Fruit fly (Drosophila melanogaster) whole organism, wandering third instar larva: ENCODE data around the gene Cep290.

Experiments used
- Abd-B ChIP-seq: fragments of >200 bp; optimal IDR thresholded peaks from 2 replicates; lab custom pipeline; 2017; ENCODE audit warnings: missing biosample characterization, missing genetic modification characterization
- CrebA ChIP-seq: fragments of 200-800 bp; sonication (Bioruptor generic); optimal IDR thresholded peaks from 2 replicates; lab custom pipeline; 2016; ENCODE audit warnings: missing biosample characterization, mild to moderate bottlenecking, missing genetic modification characterization, borderline replicate concordance
- GATAd ChIP-seq: sonication (Bioruptor generic); optimal IDR thresholded peaks from 2 replicates; lab custom pipeline; 2016; ENCODE audit warnings: missing biosample characterization, missing genetic modification characterization
- HLH106 ChIP-seq: fragments of 200-800 bp; optimal IDR thresholded peaks from 3 replicates; lab custom pipeline; 2019; ENCODE audit warnings: missing biosample characterization, mild to moderate bottlenecking, missing genetic modification characterization, moderate library complexity
- Jra ChIP-seq: sonication (Bioruptor generic); optimal IDR thresholded peaks from 2 replicates; lab custom pipeline; 2016; ENCODE audit warnings: missing biosample characterization, missing genetic modification characterization
- ey ChIP-seq: fragments of 200-800 bp; sonication (Bioruptor generic); optimal IDR thresholded peaks from 2 replicates; lab custom pipeline; 2016; ENCODE audit warnings: missing biosample characterization, missing genetic modification characterization

DNA sequence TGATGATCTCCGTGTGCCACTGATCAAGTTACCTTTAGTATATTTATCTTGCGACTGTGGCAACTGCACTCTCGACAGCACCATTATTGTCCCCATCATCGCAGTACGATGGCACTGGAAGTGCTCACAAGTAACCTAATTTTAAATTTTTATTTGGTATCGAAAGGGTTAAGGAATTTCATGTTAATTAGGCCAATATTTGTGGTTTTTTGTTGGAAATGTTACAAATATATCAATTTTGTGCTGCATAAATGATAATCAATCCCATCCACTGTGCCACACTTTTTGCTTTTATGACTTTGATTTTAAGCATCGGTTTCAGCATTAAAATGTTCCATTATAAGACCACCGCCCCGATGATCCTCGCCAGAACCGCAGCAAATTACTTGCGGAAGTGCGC lies 21.1 kb upstream of the Cep290 start:
- TF ChIP-seq Jra (GFP tag; lab: Kevin White, UChicago) (no peak), GATAd (GFP tag; lab: Kevin White, UChicago) (no peak), ey (GFP tag; lab: Kevin White, UChicago) (peak; percentile 72), Abd-B (GFP tag; lab: Kevin White, UChicago) (no peak), HLH106 (peak; percentile 69), CrebA (GFP tag; lab: Kevin White, UChicago) (no peak)
